Worm (Caenorhabditis elegans): ENCODE data around the gene T10D4.7.

DNA sequence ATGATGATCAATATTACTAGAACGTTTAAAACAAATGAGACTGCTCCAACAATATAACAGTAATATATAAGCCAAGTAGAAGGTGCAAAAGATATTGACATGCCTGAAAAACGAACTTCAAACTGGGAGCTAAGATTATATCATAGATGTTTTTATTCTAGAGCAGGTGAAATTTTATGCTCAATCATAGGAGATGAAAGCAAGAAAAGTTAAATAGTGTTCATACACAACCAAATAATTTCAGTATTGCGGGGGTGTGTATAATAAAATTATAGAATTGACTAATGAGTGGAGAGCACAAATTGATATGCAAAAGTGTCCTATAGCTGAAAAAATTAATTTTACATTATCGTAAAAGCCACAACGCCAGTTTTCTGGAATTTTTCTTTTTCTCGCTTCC lies 41.4 kb downstream of the T10D4.7 start, which contains the start of gene sri-34:
- TF ChIP-seq him-1 (tag; optimal IDR thresholded peaks at IDR 0.05) = no peak
- no peak for TF ChIP-seq dao-5 (tag; optimal IDR thresholded peaks at IDR 0.05)
- TF ChIP-seq W03F9.2 (tag; optimal IDR thresholded peaks at IDR 0.05) = no peak

Data from whole organism, L4/young adult.